Fruit fly (Drosophila melanogaster) whole organism, adult: ENCODE results near the gene Gnf1.

Experiments
- CG11617 ChIP-seq: fragments of 200-800 bp; sonication (Bioruptor generic); optimal IDR thresholded peaks from 2 replicates; lab custom pipeline; 2017; ENCODE audit warnings: mild to moderate bottlenecking, missing biosample characterization, missing genetic modification reagents, missing genetic modification characterization
- CG12768 ChIP-seq: fragments of 200-800 bp; sonication (Bioruptor generic); optimal IDR thresholded peaks from 2 replicates; lab custom pipeline; 2017; ENCODE audit warnings: missing biosample characterization, missing genetic modification characterization, mild to moderate bottlenecking, moderate library complexity, missing genetic modification reagents
- CG14711 ChIP-seq: fragments of 200-800 bp; sonication (Bioruptor generic); optimal IDR thresholded peaks from 2 replicates; lab custom pipeline; 2018; ENCODE audit warnings: missing biosample characterization, mild to moderate bottlenecking, missing genetic modification characterization, moderate library complexity
- CG1620 ChIP-seq: fragments of 200-800 bp; sonication (Bioruptor generic); optimal IDR thresholded peaks from 2 replicates; lab custom pipeline; 2016; ENCODE audit warnings: missing biosample characterization, missing genetic modification characterization
- CG33017 ChIP-seq: fragments of 200-800 bp; sonication (Bioruptor generic); optimal IDR thresholded peaks from 2 replicates; lab custom pipeline; 2018; ENCODE audit warnings: missing biosample characterization, mild to moderate bottlenecking, missing genetic modification characterization, moderate library complexity
- CG5204 ChIP-seq: fragments of 200-800 bp; sonication (Bioruptor generic); optimal IDR thresholded peaks from 2 replicates; lab custom pipeline; 2016; ENCODE audit warnings: missing biosample characterization, missing genetic modification characterization
- CG7101 ChIP-seq: fragments of 200-800 bp; sonication (Bioruptor generic); optimal IDR thresholded peaks from 2 replicates; lab custom pipeline; 2018; ENCODE audit warnings: missing biosample characterization, mild to moderate bottlenecking, missing genetic modification characterization, moderate library complexity
- Clk ChIP-seq: fragments of 200-800 bp; sonication (Bioruptor generic); optimal IDR thresholded peaks from 2 replicates; lab custom pipeline; 2017; ENCODE audit warnings: missing biosample characterization, missing genetic modification characterization
- Crg-1 ChIP-seq: fragments of 200-800 bp; sonication (Bioruptor generic); optimal IDR thresholded peaks from 2 replicates; lab custom pipeline; 2016; ENCODE audit warnings: missing biosample characterization, missing genetic modification characterization
- Hr96 ChIP-seq: fragments of 200-800 bp; sonication (Bioruptor generic); optimal IDR thresholded peaks from 2 replicates; lab custom pipeline; 2016; ENCODE audit warnings: missing biosample characterization, missing genetic modification characterization
- Mnt ChIP-seq: fragments of 200-800 bp; sonication (Bioruptor generic); optimal IDR thresholded peaks from 2 replicates; lab custom pipeline; 2016; ENCODE audit warnings: missing biosample characterization, mild to moderate bottlenecking, missing genetic modification characterization
- bab1 ChIP-seq: fragments of 200-800 bp; sonication (Bioruptor generic); optimal IDR thresholded peaks from 3 replicates; lab custom pipeline; 2019; ENCODE audit warnings: missing biosample characterization, mild to moderate bottlenecking, missing genetic modification characterization, moderate library complexity
- cic ChIP-seq: fragments of 200-800 bp; sonication (Bioruptor generic); optimal IDR thresholded peaks from 2 replicates; lab custom pipeline; 2017; ENCODE audit warnings: missing biosample characterization, mild to moderate bottlenecking, missing genetic modification characterization, moderate library complexity
- cnc ChIP-seq, 2 experiments: fragments of >200 bp; optimal IDR thresholded peaks; 2 replicates each; lab custom pipeline; 2017
- kay ChIP-seq: fragments of 200-800 bp; sonication (Bioruptor generic); peaks from one replicate; lab custom pipeline; 2016; ENCODE audit warnings: missing biosample characterization, missing genetic modification characterization, borderline replicate concordance
- ovo ChIP-seq: fragments of 200-800 bp; sonication (Bioruptor generic); optimal IDR thresholded peaks from 2 replicates; lab custom pipeline; 2016; ENCODE audit warnings: missing biosample characterization, missing genetic modification characterization
- pad ChIP-seq: fragments of 200-800 bp; sonication (Bioruptor generic); optimal IDR thresholded peaks from 3 replicates; lab custom pipeline; 2017; ENCODE audit warnings: missing biosample characterization, missing genetic modification characterization, mild to moderate bottlenecking, moderate library complexity, missing genetic modification reagents
- tj ChIP-seq: fragments of 200-800 bp; sonication (Bioruptor generic); optimal IDR thresholded peaks from 3 replicates; lab custom pipeline; 2017; ENCODE audit warnings: missing biosample characterization, mild to moderate bottlenecking, missing genetic modification characterization, moderate library complexity
- toe ChIP-seq: fragments of 200-800 bp; sonication (Bioruptor generic); optimal IDR thresholded peaks from 2 replicates; lab custom pipeline; 2016; ENCODE audit warnings: missing biosample characterization, missing genetic modification characterization

Gnf1 gene

DNA sequence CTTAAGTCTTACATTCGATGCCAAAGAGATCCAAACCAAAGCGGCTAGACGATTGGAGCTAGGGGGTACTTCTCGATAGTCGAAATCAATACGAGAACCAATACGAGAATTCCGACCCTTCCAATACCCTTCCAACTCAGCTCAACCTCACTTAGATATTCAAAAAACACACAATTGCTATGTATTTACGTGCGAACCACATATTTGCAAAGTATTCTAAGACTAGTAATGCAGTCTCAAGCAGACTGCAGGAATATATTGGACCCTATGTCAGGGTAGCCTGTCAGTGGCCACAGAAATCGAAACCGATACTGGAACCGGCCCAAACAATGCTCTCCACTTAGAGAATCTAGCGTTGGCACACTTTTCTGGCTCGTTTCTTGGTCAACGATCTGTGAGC lies 51.4 kb downstream of the Gnf1 start:
- no peak for TF ChIP-seq tj (GFP tag; lab: Kevin White, UChicago)
- TF ChIP-seq CG14711 (tag; lab: Kevin White, UChicago): no peak
- TF ChIP-seq CG1620 (GFP tag; lab: Kevin White, UChicago): no peak
- TF ChIP-seq Crg-1: no peak
- TF ChIP-seq CG12768 (GFP tag; lab: Kevin White, UChicago): no peak
- no peak for TF ChIP-seq CG5204
- TF ChIP-seq Hr96 (GFP tag; lab: Kevin White, UChicago): no peak
- no peak for TF ChIP-seq CG33017 (tag; lab: Kevin White, UChicago)
- TF ChIP-seq cnc (optimal IDR thresholded peaks at IDR 0.05; lab: Kevin White, UChicago): no peak
- no peak for TF ChIP-seq toe (GFP tag; lab: Kevin White, UChicago)
- no peak for TF ChIP-seq kay
- no peak for TF ChIP-seq pad (GFP tag; lab: Kevin White, UChicago)
- no peak for TF ChIP-seq cic
- TF ChIP-seq CG11617: no peak
- no peak for TF ChIP-seq Mnt (GFP tag; lab: Kevin White, UChicago)
- no peak for TF ChIP-seq ovo
- TF ChIP-seq bab1 (GFP tag; lab: Kevin White, UChicago): no peak
- no peak for TF ChIP-seq Clk
- no peak for TF ChIP-seq CG7101
